Worm (Caenorhabditis elegans) whole organism, mixed stage, embryonic: ENCODE results near the gene sucl-2.

Source experiments
- ces-1 ChIP-seq: fragments of 150-350 bp; optimal IDR thresholded peaks from 2 replicates; lab custom pipeline; 2014; ENCODE audit warnings: missing biosample characterization, missing genetic modification reagents, missing genetic modification characterization
- lsy-2 ChIP-seq: fragments of 150-350 bp; optimal IDR thresholded peaks from 2 replicates; lab custom pipeline; 2014; ENCODE audit warnings: missing biosample characterization, missing genetic modification characterization
- ztf-11 ChIP-seq: fragments of 150-350 bp; optimal IDR thresholded peaks from 2 replicates; lab custom pipeline; 2014; ENCODE audit warnings: missing biosample characterization, missing genetic modification characterization

DNA sequence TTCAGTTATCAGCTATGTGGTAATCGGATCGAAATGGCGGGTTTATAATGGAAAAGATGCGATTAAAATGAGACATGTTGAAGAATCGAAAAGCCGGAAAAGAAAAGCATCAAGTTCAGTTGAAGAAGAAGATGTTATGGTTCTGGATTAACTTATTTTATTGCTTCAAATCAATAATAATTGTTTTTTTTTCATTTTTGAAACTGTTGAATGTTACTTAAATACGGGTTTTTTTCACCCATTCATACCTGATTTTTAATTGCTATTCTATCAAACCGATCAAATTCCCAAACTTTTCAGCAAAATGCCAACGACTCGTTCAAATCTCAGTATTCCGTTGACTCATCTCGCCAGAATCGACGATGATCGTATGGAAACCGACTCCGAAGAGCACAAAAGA lies 41.3 kb downstream of the sucl-2 start, which contains the start of gene exos-4.2:
- TF ChIP-seq ztf-11 (tag; lab: Kevin White, UChicago) (no peak), ces-1 (GFP tag; lab: Kevin White, UChicago) (no peak), lsy-2 (tag; lab: Kevin White, UChicago) (no peak)
